Fruit fly (Drosophila melanogaster) whole organism, embryonic: ENCODE data around the gene CG34282.
A peak's percentile ranks its signal among the peaks of the same experiment; 100 is the strongest.

Experiments
- Bdp1 ChIP-seq: fragments of 200-800 bp; sonication (Bioruptor generic); optimal IDR thresholded peaks from 3 replicates; lab custom pipeline; 2016; ENCODE audit warnings: missing biosample characterization, missing genetic modification characterization
- CG10565 ChIP-seq: fragments of 200-800 bp; sonication (Bioruptor generic); optimal IDR thresholded peaks from 3 replicates; lab custom pipeline; 2016; ENCODE audit warnings: missing biosample characterization, mild to moderate bottlenecking, missing genetic modification characterization
- CG11085 ChIP-seq: fragments of 200-800 bp; sonication (Bioruptor generic); IDR thresholded peaks from 2 replicates; pipeline ENCODE4 v1.3.6; 2022; ENCODE audit warnings: missing biosample characterization, missing genetic modification characterization
- CG11456 ChIP-seq: fragments of 200-800 bp; sonication (Bioruptor generic); IDR thresholded peaks from 3 replicates; pipeline ENCODE4 v1.3.6; 2022; ENCODE audit warnings: missing biosample characterization, missing genetic modification characterization
- CG11560 ChIP-seq: fragments of 200-800 bp; sonication (Bioruptor generic); IDR thresholded peaks from 3 replicates; pipeline ENCODE4 v1.3.6; 2022; ENCODE audit warnings: missing biosample characterization, missing genetic modification characterization
- CG12769 ChIP-seq: fragments of 200-800 bp; sonication (Bioruptor generic); optimal IDR thresholded peaks from 2 replicates; lab custom pipeline; 2019; ENCODE audit warnings: missing biosample characterization, mild to moderate bottlenecking, missing genetic modification characterization, moderate library complexity
- CG15269 ChIP-seq: fragments of 200-800 bp; sonication (Bioruptor generic); optimal IDR thresholded peaks from 2 replicates; lab custom pipeline; 2018; ENCODE audit warnings: missing biosample characterization, mild to moderate bottlenecking, missing genetic modification characterization, moderate library complexity
- CG16815 ChIP-seq: fragments of 200-800 bp; sonication (Bioruptor generic); optimal IDR thresholded peaks from 3 replicates; lab custom pipeline; 2017; ENCODE audit warnings: missing biosample characterization, mild to moderate bottlenecking, missing genetic modification characterization
- CG17361 ChIP-seq: fragments of 200-800 bp; sonication (Bioruptor generic); IDR thresholded peaks from 3 replicates; pipeline ENCODE4 v1.3.6; 2022; ENCODE audit warnings: missing biosample characterization, missing genetic modification characterization
- CG18011 ChIP-seq: fragments of 200-800 bp; sonication (Bioruptor generic); optimal IDR thresholded peaks from 2 replicates; lab custom pipeline; 2017; ENCODE audit warnings: missing biosample characterization, missing genetic modification characterization, mild to moderate bottlenecking, moderate library complexity, missing genotype
- CG2678 ChIP-seq: fragments of 200-800 bp; sonication (Bioruptor generic); optimal IDR thresholded peaks from 3 replicates; lab custom pipeline; 2019; ENCODE audit warnings: missing biosample characterization, mild to moderate bottlenecking, missing genetic modification characterization, moderate library complexity
- CG2712 ChIP-seq: fragments of 200-800 bp; optimal IDR thresholded peaks from 3 replicates; lab custom pipeline; 2019; ENCODE audit warnings: missing biosample characterization, mild to moderate bottlenecking, missing genetic modification characterization, moderate library complexity
- CG32532 ChIP-seq: fragments of 200-800 bp; sonication (Bioruptor generic); IDR thresholded peaks from 2 replicates; pipeline ENCODE4 v1.3.6; 2022; ENCODE audit warnings: missing biosample characterization, missing genetic modification characterization
- CG3407 ChIP-seq: fragments of 200-800 bp; sonication (Bioruptor generic); optimal IDR thresholded peaks from 2 replicates; lab custom pipeline; 2018; ENCODE audit warnings: missing biosample characterization, mild to moderate bottlenecking, missing genetic modification characterization
- CG4424 ChIP-seq: fragments of 200-800 bp; sonication (Bioruptor generic); optimal IDR thresholded peaks from 3 replicates; lab custom pipeline; 2016; ENCODE audit warnings: missing biosample characterization, missing genetic modification characterization
- CG6854 ChIP-seq: fragments of 200-800 bp; sonication (Bioruptor generic); optimal IDR thresholded peaks from 3 replicates; lab custom pipeline; 2017; ENCODE audit warnings: missing biosample characterization, mild to moderate bottlenecking, missing genetic modification characterization
- CG9215 ChIP-seq: fragments of 200-800 bp; sonication (Bioruptor generic); IDR thresholded peaks from 2 replicates; pipeline ENCODE4 v1.3.6; 2022; ENCODE audit warnings: missing biosample characterization, missing genetic modification characterization
- CTCF ChIP-seq: fragments of 200-800 bp; sonication (Bioruptor generic); optimal IDR thresholded peaks from 2 replicates; lab custom pipeline; 2017; ENCODE audit warnings: missing biosample characterization, mild to moderate bottlenecking, missing genetic modification characterization, moderate library complexity
- Doc2 ChIP-seq: fragments of 200-800 bp; sonication (Bioruptor generic); IDR thresholded peaks from 2 replicates; pipeline ENCODE4 v1.3.6; 2022; ENCODE audit warnings: missing biosample characterization, missing genetic modification characterization
- Elba2 ChIP-seq: fragments of 200-800 bp; sonication (Bioruptor generic); optimal IDR thresholded peaks from 3 replicates; lab custom pipeline; 2016; ENCODE audit warnings: missing biosample characterization, missing genetic modification characterization
- Fer2 ChIP-seq: fragments of 200-800 bp; sonication (Bioruptor generic); optimal IDR thresholded peaks from 2 replicates; lab custom pipeline; 2018; ENCODE audit warnings: missing biosample characterization, mild to moderate bottlenecking, missing genetic modification characterization, moderate library complexity
- HLH3B ChIP-seq: fragments of 200-800 bp; sonication (Bioruptor generic); IDR thresholded peaks from 2 replicates; pipeline ENCODE4 v1.3.6; 2022; ENCODE audit warnings: missing biosample characterization, missing genetic modification characterization
- Hr51 ChIP-seq, 2 experiments: fragments of 200-800 bp; sonication (Bioruptor generic); optimal IDR thresholded peaks; 2 replicates in 1 of 2; 3 replicates in 1 of 2; lab custom pipeline; 2016 to 2018; ENCODE audit warnings: missing biosample characterization in 2 of 2, missing genetic modification characterization in 2 of 2, mild to moderate bottlenecking in 1 of 2, moderate library complexity in 1 of 2
- Myb ChIP-seq: fragments of 200-800 bp; sonication (Bioruptor generic); optimal IDR thresholded peaks from 2 replicates; lab custom pipeline; 2016; ENCODE audit warnings: missing biosample characterization, missing genetic modification characterization
- NK7.1 ChIP-seq: fragments of 200-800 bp; sonication (Bioruptor generic); optimal IDR thresholded peaks from 3 replicates; lab custom pipeline; 2016; ENCODE audit warnings: missing biosample characterization, missing genetic modification characterization
- Sry-β ChIP-seq: fragments of 200-800 bp; sonication (Bioruptor generic); optimal IDR thresholded peaks from 2 replicates; lab custom pipeline; 2018; ENCODE audit warnings: missing biosample characterization, mild to moderate bottlenecking, missing genetic modification characterization, moderate library complexity
- YL-1 ChIP-seq: fragments of 200-800 bp; sonication (Bioruptor generic); optimal IDR thresholded peaks from 3 replicates; lab custom pipeline; 2017; ENCODE audit warnings: missing biosample characterization, mild to moderate bottlenecking, missing genetic modification characterization
- al ChIP-seq: fragments of 200-800 bp; sonication (Bioruptor generic); IDR thresholded peaks from 2 replicates; pipeline ENCODE4 v1.3.6; 2022; ENCODE audit warnings: missing biosample characterization, missing genetic modification characterization
- ara ChIP-seq: fragments of 200-800 bp; sonication (Bioruptor generic); IDR thresholded peaks from 2 replicates; pipeline ENCODE4 v1.3.6; 2022; ENCODE audit warnings: missing biosample characterization, missing genetic modification characterization
- bigmax ChIP-seq: fragments of 200-800 bp; sonication (Bioruptor generic); optimal IDR thresholded peaks from 2 replicates; lab custom pipeline; 2018; ENCODE audit warnings: missing biosample characterization, mild to moderate bottlenecking, missing genetic modification characterization
- bowl ChIP-seq: fragments of 200-800 bp; sonication (Bioruptor generic); IDR thresholded peaks from 2 replicates; pipeline ENCODE4 v1.3.6; 2022; ENCODE audit warnings: missing biosample characterization, missing genetic modification characterization
- crp ChIP-seq, 2 experiments: fragments of 200-800 bp; sonication (Bioruptor generic); optimal IDR thresholded peaks; 2 replicates in 1 of 2; 3 replicates in 1 of 2; lab custom pipeline; 2017; ENCODE audit warnings: missing biosample characterization in 2 of 2, missing genetic modification characterization in 2 of 2, mild to moderate bottlenecking in 1 of 2, moderate library complexity in 1 of 2
- dati ChIP-seq: fragments of 200-800 bp; sonication (Bioruptor generic); IDR thresholded peaks from 2 replicates; pipeline ENCODE4 v1.3.6; 2022; ENCODE audit warnings: missing biosample characterization, missing genetic modification characterization
- dm ChIP-seq: fragments of 200-800 bp; sonication (Bioruptor generic); optimal IDR thresholded peaks from 3 replicates; lab custom pipeline; 2016; ENCODE audit warnings: missing biosample characterization, missing genetic modification characterization
- en ChIP-seq: fragments of 200-800 bp; sonication (Bioruptor generic); optimal IDR thresholded peaks from 2 replicates; lab custom pipeline; 2016; ENCODE audit warnings: missing biosample characterization, missing genetic modification characterization
- fd96Cb ChIP-seq: fragments of 200-800 bp; sonication (Bioruptor generic); optimal IDR thresholded peaks from 2 replicates; lab custom pipeline; 2018; ENCODE audit warnings: missing biosample characterization, mild to moderate bottlenecking, missing genetic modification characterization, moderate library complexity
- fu2 ChIP-seq: fragments of 200-800 bp; sonication (Bioruptor generic); optimal IDR thresholded peaks from 2 replicates; lab custom pipeline; 2016; ENCODE audit warnings: missing biosample characterization, missing genetic modification characterization
- gce ChIP-seq: fragments of 200-800 bp; sonication (Bioruptor generic); IDR thresholded peaks from 3 replicates; pipeline ENCODE4 v1.3.6; 2022; ENCODE audit warnings: missing biosample characterization, missing genetic modification characterization
- ham ChIP-seq: fragments of 200-800 bp; sonication (Bioruptor generic); IDR thresholded peaks from 2 replicates; pipeline ENCODE4 v1.3.6; 2022; ENCODE audit warnings: missing biosample characterization, missing genetic modification characterization
- nom ChIP-seq: fragments of 200-800 bp; sonication (Bioruptor generic); optimal IDR thresholded peaks from 2 replicates; lab custom pipeline; 2017; ENCODE audit warnings: missing biosample characterization, missing genetic modification characterization, mild to moderate bottlenecking, moderate library complexity, missing genetic modification reagents
- odd ChIP-seq: fragments of 200-800 bp; sonication (Bioruptor generic); optimal IDR thresholded peaks from 2 replicates; lab custom pipeline; 2017; ENCODE audit warnings: missing biosample characterization, mild to moderate bottlenecking, missing genetic modification characterization
- pan ChIP-seq, 4 experiments: fragments of >200 bp in 3 of 4; fragments of 200-800 bp in 1 of 4; sonication (Bioruptor generic) in 1 of 4; optimal IDR thresholded peaks in 3 of 4; IDR thresholded peaks in 1 of 4; 2 replicates each; pipeline versions ENCODE4 v1.3.6 to Lab custom; 2017 to 2022; ENCODE audit warnings: missing biosample characterization in 2 of 4, missing genetic modification characterization in 2 of 4, mixed read lengths in 1 of 4
- pnt ChIP-seq: fragments of 200-800 bp; sonication (Bioruptor generic); optimal IDR thresholded peaks from 3 replicates; lab custom pipeline; 2016; ENCODE audit warnings: missing biosample characterization, missing genetic modification characterization
- psq ChIP-seq: fragments of 200-800 bp; sonication (Bioruptor generic); optimal IDR thresholded peaks from 2 replicates; lab custom pipeline; 2017; ENCODE audit warnings: missing biosample characterization, missing genetic modification characterization
- slou ChIP-seq: fragments of 200-800 bp; sonication (Bioruptor generic); optimal IDR thresholded peaks from 3 replicates; lab custom pipeline; 2016; ENCODE audit warnings: missing biosample characterization, missing genetic modification characterization
- sug ChIP-seq: fragments of 200-800 bp; optimal IDR thresholded peaks from 2 replicates; lab custom pipeline; 2019; ENCODE audit warnings: missing biosample characterization, mild to moderate bottlenecking, missing genetic modification characterization, moderate library complexity
- vnd ChIP-seq: fragments of 200-800 bp; sonication (Bioruptor generic); IDR thresholded peaks from 3 replicates; pipeline ENCODE4 v1.3.6; 2022; ENCODE audit warnings: missing biosample characterization, missing genetic modification characterization; ENCODE audit not compliant: partially characterized antibody
- wdn ChIP-seq: fragments of 200-800 bp; sonication (Bioruptor generic); IDR thresholded peaks from 2 replicates; pipeline ENCODE4 v1.3.6; 2022; ENCODE audit warnings: missing biosample characterization, missing genetic modification characterization
- wor ChIP-seq: fragments of 200-800 bp; sonication (Bioruptor generic); IDR thresholded peaks from 2 replicates; pipeline ENCODE4 v1.3.6; 2022; ENCODE audit warnings: missing biosample characterization, missing genetic modification characterization

CG34282 gene

dm6 chr3R:18741027-18741843 lies 46.2 kb downstream of the CG34282 start (continued):
- TF ChIP-seq Myb (GFP tag; lab: Kevin White, UChicago) (peak; percentile 44), CG17361 (GFP tag; lab: Robert Waterston, UW) (peak; percentile 97), nom (peak; percentile 72), CG32532 (GFP tag; lab: Robert Waterston, UW) (peak; percentile 98), CG15269 (tag; lab: Kevin White, UChicago) (peak; percentile 98), Hr51 (GFP tag; optimal IDR thresholded peaks at IDR 0.05; lab: Kevin White, UChicago) (peak; percentile 92 to 95), vnd (no peak), CG12769 (tag; lab: Kevin White, UChicago) (peak; percentile 97), Fer2 (tag; lab: Kevin White, UChicago) (peak; percentile 94), CG9215 (GFP tag; lab: Robert Waterston, UW) (peak; percentile 95), CTCF (GFP tag; lab: Kevin White, UChicago) (peak; percentile 64), CG11085 (GFP tag; lab: Robert Waterston, UW) (peak; percentile 94), CG10565 (GFP tag; lab: Kevin White, UChicago) (peak; percentile 74), NK7.1 (GFP tag; lab: Kevin White, UChicago) (peak; percentile 72), CG11560 (peak; percentile 89), CG18011 (GFP tag; lab: Kevin White, UChicago) (peak; percentile 77), CG4424 (GFP tag; lab: Kevin White, UChicago) (peak; percentile 98), gce (GFP tag; lab: Robert Waterston, UW) (peak; percentile 91), ham (GFP tag; lab: Robert Waterston, UW) (peak; percentile 91), HLH3B (GFP tag; lab: Robert Waterston, UW) (peak; percentile 97), Bdp1 (peak; percentile 70), CG11456 (GFP tag; lab: Robert Waterston, UW) (peak; percentile 98), CG16815 (peak; percentile 88), Elba2 (GFP tag; lab: Kevin White, UChicago) (no peak), bigmax (peak; percentile 44), fu2 (GFP tag; lab: Kevin White, UChicago) (peak; percentile 80), pan (optimal IDR thresholded peaks at IDR 0.05; lab: Kevin White, UChicago) (no peak), pan (GFP tag; optimal IDR thresholded peaks at IDR 0.05 in 1 of 2, IDR thresholded peaks at IDR 0.05 in 1 of 2) (peak in 1 of 2 experiments; percentile 98), CG6854 (GFP tag; lab: Kevin White, UChicago) (peak; percentile 95), wdn (peak; percentile 96), slou (GFP tag; lab: Kevin White, UChicago) (peak; percentile 89), YL-1 (GFP tag; lab: Kevin White, UChicago) (peak; percentile 67), fd96Cb (tag; lab: Kevin White, UChicago) (peak; percentile 97), Sry-β (GFP tag; lab: Kevin White, UChicago) (peak; percentile 62), dm (GFP tag; lab: Kevin White, UChicago) (peak; percentile 68), pnt (peak; percentile 84), odd (GFP tag; lab: Kevin White, UChicago) (peak; percentile 91), Doc2 (GFP tag; lab: Robert Waterston, UW) (peak; percentile 85), sug (tag; lab: Kevin White, UChicago) (peak; percentile 90), bowl (GFP tag; lab: Robert Waterston, UW) (peak; percentile 92), dati (GFP tag; lab: Robert Waterston, UW) (peak; percentile 89), crp (GFP tag; optimal IDR thresholded peaks at IDR 0.05; lab: Kevin White, UChicago) (peak in 1 of 2 experiments; percentile 62), psq (GFP tag; lab: Kevin White, UChicago) (peak; percentile 93), CG3407 (GFP tag; lab: Kevin White, UChicago) (peak; percentile 88), ara (GFP tag; lab: Robert Waterston, UW) (peak; percentile 94), CG2678 (tag; lab: Kevin White, UChicago) (peak; percentile 98), CG2712 (tag; lab: Kevin White, UChicago) (peak; percentile 97), al (GFP tag; lab: Robert Waterston, UW) (peak; percentile 98), en (GFP tag; lab: Kevin White, UChicago) (peak; percentile 48), wor (peak; percentile 91)
